Fruit fly (Drosophila melanogaster) whole organism, pupa: ENCODE results near the gene CG10237.
A peak's percentile ranks its signal among the peaks of the same experiment; 100 is the strongest.

Source experiments
- CG10348 ChIP-seq: fragments of 200-800 bp; sonication (Bioruptor generic); IDR thresholded peaks from 2 replicates; pipeline ENCODE4 v1.3.6; 2022; ENCODE audit warnings: missing biosample characterization, missing genetic modification characterization
- CG12605 ChIP-seq: fragments of 200-800 bp; sonication (Bioruptor generic); IDR thresholded peaks from 2 replicates; pipeline ENCODE4 v1.3.6; 2022; ENCODE audit warnings: missing biosample characterization, missing genetic modification characterization
- CG13204 ChIP-seq: fragments of 200-800 bp; sonication (Bioruptor generic); optimal IDR thresholded peaks from 2 replicates; lab custom pipeline; 2018; ENCODE audit warnings: missing biosample characterization, mild to moderate bottlenecking, missing genetic modification characterization, moderate library complexity
- CG14655 ChIP-seq: fragments of 200-800 bp; sonication (Bioruptor generic); optimal IDR thresholded peaks from 3 replicates; lab custom pipeline; 2017; ENCODE audit warnings: mild to moderate bottlenecking, missing biosample characterization, missing genetic modification reagents, missing genetic modification characterization
- CG15710 ChIP-seq: fragments of 200-800 bp; sonication (Bioruptor generic); optimal IDR thresholded peaks from 2 replicates; lab custom pipeline; 2018; ENCODE audit warnings: missing biosample characterization, mild to moderate bottlenecking, missing genetic modification characterization, moderate library complexity
- CG17806 ChIP-seq: fragments of 200-800 bp; sonication (Bioruptor generic); optimal IDR thresholded peaks from 2 replicates; lab custom pipeline; 2018; ENCODE audit warnings: missing biosample characterization, mild to moderate bottlenecking, missing genetic modification characterization, moderate library complexity
- CG32121 ChIP-seq: fragments of 200-800 bp; sonication (Bioruptor generic); IDR thresholded peaks from 2 replicates; pipeline ENCODE4 v1.3.6; 2022; ENCODE audit warnings: missing biosample characterization, missing genetic modification characterization
- CG34367 ChIP-seq: fragments of 200-800 bp; sonication (Bioruptor generic); optimal IDR thresholded peaks from 2 replicates; lab custom pipeline; 2018; ENCODE audit warnings: missing biosample characterization, mild to moderate bottlenecking, missing genetic modification characterization
- CG4496 ChIP-seq: fragments of 200-800 bp; sonication (Bioruptor generic); IDR thresholded peaks from 3 replicates; pipeline ENCODE4 v1.3.6; 2022; ENCODE audit warnings: missing biosample characterization, missing genetic modification characterization
- CG8159 ChIP-seq: fragments of 200-800 bp; sonication (Bioruptor generic); optimal IDR thresholded peaks from 3 replicates; lab custom pipeline; 2018; ENCODE audit warnings: missing biosample characterization, mild to moderate bottlenecking, missing genetic modification characterization, moderate library complexity
- CG8301 ChIP-seq: fragments of 200-800 bp; sonication (Bioruptor generic); optimal IDR thresholded peaks from 2 replicates; lab custom pipeline; 2018; ENCODE audit warnings: missing biosample characterization, mild to moderate bottlenecking, missing genetic modification characterization
- CG9948 ChIP-seq: fragments of 200-800 bp; sonication (Bioruptor generic); optimal IDR thresholded peaks from 2 replicates; lab custom pipeline; 2018; ENCODE audit warnings: missing biosample characterization, mild to moderate bottlenecking, missing genetic modification characterization, moderate library complexity
- D1 ChIP-seq: fragments of 200-800 bp; sonication (Bioruptor generic); optimal IDR thresholded peaks from 2 replicates; lab custom pipeline; 2018; ENCODE audit warnings: missing biosample characterization, mild to moderate bottlenecking, missing genetic modification characterization, moderate library complexity
- EcR ChIP-seq: fragments of 200-800 bp; sonication (Bioruptor generic); optimal IDR thresholded peaks from 3 replicates; lab custom pipeline; 2019; ENCODE audit warnings: missing biosample characterization, missing genetic modification characterization, mild to moderate bottlenecking, moderate library complexity, missing genetic modification reagents
- Ets98B ChIP-seq: fragments of 200-800 bp; sonication (Bioruptor generic); IDR thresholded peaks from 2 replicates; pipeline ENCODE4 v1.3.6; 2022; ENCODE audit warnings: missing biosample characterization, missing genetic modification characterization
- Pif1A ChIP-seq: fragments of 200-800 bp; sonication (Bioruptor generic); optimal IDR thresholded peaks from 3 replicates; lab custom pipeline; 2016; ENCODE audit warnings: missing biosample characterization, missing genetic modification characterization
- Pif1B ChIP-seq: fragments of 200-800 bp; sonication (Bioruptor generic); optimal IDR thresholded peaks from 3 replicates; lab custom pipeline; 2016; ENCODE audit warnings: missing biosample characterization, missing genetic modification characterization
- Snoo ChIP-seq: fragments of 200-800 bp; sonication (Bioruptor generic); optimal IDR thresholded peaks from 3 replicates; lab custom pipeline; 2017; ENCODE audit warnings: missing biosample characterization, mild to moderate bottlenecking, missing genetic modification characterization, inconsistent platforms
- fd96Ca ChIP-seq: fragments of 200-800 bp; sonication (Bioruptor generic); IDR thresholded peaks from 3 replicates; pipeline ENCODE4 v1.3.6; 2022; ENCODE audit warnings: missing biosample characterization, missing genetic modification characterization
- gl ChIP-seq: fragments of 200-800 bp; sonication (Bioruptor generic); optimal IDR thresholded peaks from 2 replicates; lab custom pipeline; 2018; ENCODE audit warnings: missing biosample characterization, mild to moderate bottlenecking, missing genetic modification characterization
- rn ChIP-seq: fragments of 200-800 bp; sonication (Bioruptor generic); IDR thresholded peaks from 2 replicates; pipeline ENCODE4 v1.3.6; 2022; ENCODE audit warnings: missing biosample characterization, missing genetic modification characterization

Gene CG10237

DNA sequence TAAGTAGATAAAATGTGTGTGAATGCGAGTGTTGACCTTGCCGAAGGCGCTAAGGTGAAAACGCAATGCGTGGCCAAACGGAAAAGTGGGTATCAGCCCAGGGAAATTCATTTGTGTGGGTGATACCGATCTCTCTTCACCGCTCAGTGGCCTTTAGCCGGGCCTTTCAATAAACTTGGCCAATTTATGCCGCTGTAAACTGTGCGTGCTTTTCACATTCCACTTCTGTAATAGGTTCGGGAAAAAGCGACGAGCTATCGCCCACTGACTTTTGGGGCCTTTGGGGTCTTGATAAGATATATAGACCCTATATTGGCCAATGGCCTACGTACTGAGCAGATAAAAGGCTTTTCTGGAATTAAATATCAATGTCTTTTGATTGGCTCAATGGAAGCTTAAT is 21.0 kb downstream of the CG10237 start:
- TF ChIP-seq CG32121 (GFP tag; lab: Robert Waterston, UW) (no peak), EcR (GFP tag; lab: Kevin White, UChicago) (no peak), Ets98B (GFP tag; lab: Robert Waterston, UW) (no peak), Pif1B (no peak), CG17806 (no peak), fd96Ca (GFP tag; lab: Robert Waterston, UW) (no peak), D1 (tag; lab: Kevin White, UChicago) (no peak), CG34367 (no peak), Pif1A (no peak)

dm6 chr2L:19418872-19419271 is 23.7 kb downstream of the CG10237 start, which contains the start of gene lectin-37Db:
Gene lectin-37Db (plus strand): TSS chr2L:19419075.
- no peak for TF ChIP-seq CG15710 (tag; lab: Kevin White, UChicago)
- no peak for TF ChIP-seq Ets98B (GFP tag; lab: Robert Waterston, UW)
- no peak for TF ChIP-seq Snoo (tag; lab: Kevin White, UChicago)
- TF ChIP-seq CG34367 = no peak
- TF ChIP-seq CG17806 = no peak
- TF ChIP-seq D1 (tag; lab: Kevin White, UChicago) = no peak
- no peak for TF ChIP-seq CG32121 (GFP tag; lab: Robert Waterston, UW)
- TF ChIP-seq CG4496 = no peak
- no peak for TF ChIP-seq CG14655 (GFP tag; lab: Kevin White, UChicago)

- TF ChIP-seq CG17806 = no peak
- TF ChIP-seq CG8301 (tag; lab: Kevin White, UChicago) = no peak
- TF ChIP-seq Snoo (tag; lab: Kevin White, UChicago) = no peak
- TF ChIP-seq CG4496 = no peak
- no peak for TF ChIP-seq CG15710 (tag; lab: Kevin White, UChicago)
- TF ChIP-seq EcR (GFP tag; lab: Kevin White, UChicago) = no peak
- TF ChIP-seq D1 (tag; lab: Kevin White, UChicago) = no peak
- no peak for TF ChIP-seq CG34367
- no peak for TF ChIP-seq CG8159 (tag; lab: Kevin White, UChicago)
- TF ChIP-seq CG12605 = no peak
- no peak for TF ChIP-seq Pif1A
- no peak for TF ChIP-seq CG13204 (GFP tag; lab: Kevin White, UChicago)
- no peak for TF ChIP-seq CG32121 (GFP tag; lab: Robert Waterston, UW)
- TF ChIP-seq rn = no peak
- TF ChIP-seq gl (tag; lab: Kevin White, UChicago) = no peak
- no peak for TF ChIP-seq Pif1B
- no peak for TF ChIP-seq CG9948 (tag; lab: Kevin White, UChicago)
- no peak for TF ChIP-seq CG14655 (GFP tag; lab: Kevin White, UChicago)
- no peak for TF ChIP-seq fd96Ca (GFP tag; lab: Robert Waterston, UW)
- no peak for TF ChIP-seq CG10348
Measured at dm6 chr2L:19418017-19418416, 24.5 kb downstream of the CG10237 start, which contains the start of gene lectin-37Da. Gene lectin-37Da (plus strand): TSS chr2L:19418317.

DNA sequence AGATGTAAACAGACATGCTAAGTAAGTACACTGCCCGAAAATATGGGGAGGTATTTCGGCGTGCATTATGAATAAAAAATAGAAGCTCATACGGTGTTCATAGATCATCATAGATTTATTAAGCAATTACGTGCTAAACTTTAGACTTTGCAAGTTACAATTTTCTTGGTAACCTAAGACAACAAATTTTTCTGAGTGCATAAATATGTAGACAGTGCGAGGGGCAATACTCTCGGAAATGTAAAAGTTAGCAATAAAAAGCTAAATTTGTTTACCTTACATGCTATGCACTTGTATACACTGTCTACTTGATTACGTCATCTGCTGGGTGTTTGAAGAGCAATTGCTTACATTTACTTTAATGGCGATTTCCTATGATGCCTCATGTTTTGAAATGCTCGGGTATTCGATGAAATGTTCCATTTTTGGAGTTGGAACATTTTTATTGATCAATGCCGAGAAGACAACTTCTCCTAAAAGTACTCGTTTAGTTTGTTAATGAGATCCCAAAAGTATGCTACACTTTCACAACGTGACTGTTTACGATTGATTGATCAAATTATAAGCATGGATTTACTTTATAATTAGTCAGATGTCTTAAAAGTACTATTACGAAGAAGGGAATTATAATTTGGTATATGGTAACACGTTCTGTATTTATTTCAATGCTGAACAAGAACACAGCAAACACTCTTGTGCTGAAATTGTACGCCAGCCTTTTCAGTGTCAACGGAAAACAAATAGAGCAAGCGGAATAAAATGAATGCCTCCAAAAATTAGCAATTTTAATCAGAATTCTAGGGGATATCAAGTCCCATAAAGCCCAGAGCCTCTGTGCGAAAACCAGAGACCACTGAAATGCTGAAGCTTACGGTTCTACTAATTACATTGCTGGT is 25.7 kb downstream of the CG10237 start, which contains the start of gene Lectin-galC1:
Gene Lectin-galC1, plus strand, starts transcription at position 846 of the 896 bp plus-strand sequence.
- TF ChIP-seq CG32121 (GFP tag; lab: Robert Waterston, UW) = peak; percentile 83
- TF ChIP-seq CG8159 (tag; lab: Kevin White, UChicago) = peak; percentile 2
- no peak for TF ChIP-seq EcR (GFP tag; lab: Kevin White, UChicago)
- TF ChIP-seq D1 (tag; lab: Kevin White, UChicago) = no peak
- TF ChIP-seq CG9948 (tag; lab: Kevin White, UChicago) = peak; percentile 12
- peak; percentile 66 for TF ChIP-seq CG14655 (GFP tag; lab: Kevin White, UChicago)
- peak; percentile 71 for TF ChIP-seq CG8301 (tag; lab: Kevin White, UChicago)
- peak; percentile 84 for TF ChIP-seq Ets98B (GFP tag; lab: Robert Waterston, UW)
- no peak for TF ChIP-seq fd96Ca (GFP tag; lab: Robert Waterston, UW)
- no peak for TF ChIP-seq CG13204 (GFP tag; lab: Kevin White, UChicago)
- TF ChIP-seq CG4496 = peak; percentile 91
- TF ChIP-seq CG17806 = peak; percentile 4
- no peak for TF ChIP-seq gl (tag; lab: Kevin White, UChicago)
- no peak for TF ChIP-seq CG15710 (tag; lab: Kevin White, UChicago)
- no peak for TF ChIP-seq Snoo (tag; lab: Kevin White, UChicago)
- TF ChIP-seq CG34367 = no peak
- peak; percentile 54 for TF ChIP-seq Pif1A
- peak; percentile 48; the same call in 1 of the 2 replicates for TF ChIP-seq rn
- peak; percentile 62 for TF ChIP-seq CG10348
- TF ChIP-seq CG12605 = peak; percentile 27; the same call in 1 of the 2 replicates
- peak; percentile 49 for TF ChIP-seq Pif1B

DNA sequence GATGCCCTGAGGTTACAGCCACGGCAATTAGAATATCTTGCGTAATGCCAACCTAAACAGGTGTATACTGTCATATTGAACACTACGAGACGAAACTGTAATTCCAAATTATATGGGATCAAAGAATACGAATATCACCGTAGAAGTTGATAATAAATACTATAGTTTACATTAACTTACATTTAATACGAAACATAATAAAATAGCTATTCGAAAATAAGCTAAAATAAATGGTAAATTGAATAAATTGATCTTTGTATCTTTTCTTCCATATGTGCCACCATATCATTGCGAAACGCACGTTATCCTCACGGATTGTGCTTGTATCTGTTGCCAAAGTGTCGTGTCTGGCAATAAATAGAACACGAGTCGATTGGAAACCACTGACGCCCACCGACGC is 26.7 kb downstream of the CG10237 start:
- TF ChIP-seq CG12605 = no peak

dm6 chr2L:19415133-19415532 is 27.4 kb downstream of the CG10237 start:
- TF ChIP-seq rn = no peak
- TF ChIP-seq CG14655 (GFP tag; lab: Kevin White, UChicago) = no peak
- no peak for TF ChIP-seq CG12605
- no peak for TF ChIP-seq CG8159 (tag; lab: Kevin White, UChicago)
- no peak for TF ChIP-seq CG13204 (GFP tag; lab: Kevin White, UChicago)
- no peak for TF ChIP-seq gl (tag; lab: Kevin White, UChicago)
- no peak for TF ChIP-seq Ets98B (GFP tag; lab: Robert Waterston, UW)
- TF ChIP-seq D1 (tag; lab: Kevin White, UChicago) = no peak
- TF ChIP-seq CG4496 = no peak
- TF ChIP-seq CG8301 (tag; lab: Kevin White, UChicago) = no peak
- TF ChIP-seq EcR (GFP tag; lab: Kevin White, UChicago) = no peak
- TF ChIP-seq fd96Ca (GFP tag; lab: Robert Waterston, UW) = no peak
- no peak for TF ChIP-seq CG32121 (GFP tag; lab: Robert Waterston, UW)
- TF ChIP-seq CG10348 = no peak
- TF ChIP-seq Snoo (tag; lab: Kevin White, UChicago) = no peak
- no peak for TF ChIP-seq CG17806
- TF ChIP-seq CG15710 (tag; lab: Kevin White, UChicago) = no peak
- no peak for TF ChIP-seq CG34367
- no peak for TF ChIP-seq Pif1B
